Fruit fly (Drosophila melanogaster): ENCODE data around the gene CG31523.

CG31523 gene

dm6 chr3R:4437113-4437512 lies 41.9 kb downstream of the CG31523 start, which contains the start of the genes Lipt2 and CG14650 (continued):
- peak; percentile 56 for TF ChIP-seq pho (GFP tag; optimal IDR thresholded peaks at IDR 0.05)
- no peak for TF ChIP-seq CG5180 (GFP tag; optimal IDR thresholded peaks at IDR 0.05)
- no peak for TF ChIP-seq Hr39 (optimal IDR thresholded peaks at IDR 0.05)
- 0 out of 2 replicates have a peak, but pooled peaks have one; percentile 9 for TF ChIP-seq E2f1 (GFP tag; IDR thresholded peaks at IDR 0.05)
- no peak for TF ChIP-seq Usf (GFP tag; optimal IDR thresholded peaks at IDR 0.05)
- TF ChIP-seq Ssrp (tag; optimal IDR thresholded peaks at IDR 0.05), result peak; percentile 32
- no peak for TF ChIP-seq CG8359 (GFP tag; optimal IDR thresholded peaks at IDR 0.05; ENCODE audit: borderline replicate concordance)
- no peak for TF ChIP-seq lbe (GFP tag; optimal IDR thresholded peaks at IDR 0.05)
- no peak for TF ChIP-seq hb (GFP tag; IDR thresholded peaks at IDR 0.05; ENCODE audit: partially characterized antibody)
- peak; percentile 36 for TF ChIP-seq gcm (GFP tag; optimal IDR thresholded peaks at IDR 0.05)
- TF ChIP-seq Camta (GFP tag; optimal IDR thresholded peaks at IDR 0.05), result peak; percentile 40
- peak; percentile 63 for TF ChIP-seq shn (GFP tag; optimal IDR thresholded peaks at IDR 0.05)
- TF ChIP-seq ssp (GFP tag; IDR thresholded peaks at IDR 0.05), result no peak
- TF ChIP-seq vvl (GFP tag; IDR thresholded peaks at IDR 0.05), result peak; percentile 63
- peak; percentile 68 for TF ChIP-seq jumu (GFP tag; optimal IDR thresholded peaks at IDR 0.05)
- no peak for TF ChIP-seq run (tag; optimal IDR thresholded peaks at IDR 0.05)
- TF ChIP-seq Dfd (GFP tag; optimal IDR thresholded peaks at IDR 0.05), result no peak
- TF ChIP-seq ftz-f1 (GFP tag; optimal IDR thresholded peaks at IDR 0.05), result peak; percentile 36
- peak; percentile 50 for TF ChIP-seq dmrt11E (tag; optimal IDR thresholded peaks at IDR 0.05)
- no peak for TF ChIP-seq fd102C (GFP tag; optimal IDR thresholded peaks at IDR 0.05)
- TF ChIP-seq CG12391 (tag; optimal IDR thresholded peaks at IDR 0.05), result peak; percentile 73
- peak; percentile 75 for TF ChIP-seq Xbp1 (GFP tag; optimal IDR thresholded peaks at IDR 0.05)
- TF ChIP-seq CG12219 (GFP tag; optimal IDR thresholded peaks at IDR 0.05), result no peak
- no peak for TF ChIP-seq CG6854 (GFP tag; optimal IDR thresholded peaks at IDR 0.05)
- TF ChIP-seq CG10959 (GFP tag; IDR thresholded peaks at IDR 0.05), result no peak
- TF ChIP-seq Hey (tag; optimal IDR thresholded peaks at IDR 0.05), result no peak
- no peak for TF ChIP-seq Tbp (GFP tag; optimal IDR thresholded peaks at IDR 0.05)
- TF ChIP-seq CG10209 (GFP tag; optimal IDR thresholded peaks at IDR 0.05), result peak; percentile 47
- TF ChIP-seq CG13894 (tag; optimal IDR thresholded peaks at IDR 0.05), result no peak
- TF ChIP-seq Atf6 (GFP tag; IDR thresholded peaks at IDR 0.05), result no peak; the same call in 1 of the 2 replicates
- peak; percentile 12 for TF ChIP-seq maf-S (GFP tag; optimal IDR thresholded peaks at IDR 0.05)
- TF ChIP-seq Mes4 (GFP tag; optimal IDR thresholded peaks at IDR 0.05), result peak; percentile 47
- TF ChIP-seq CG12769 (tag; optimal IDR thresholded peaks at IDR 0.05), result no peak
- no peak for TF ChIP-seq grn (GFP tag; optimal IDR thresholded peaks at IDR 0.05)
- peak; percentile 80 for TF ChIP-seq Sry-δ (GFP tag; optimal IDR thresholded peaks at IDR 0.05)
- no peak; the same call in 2 of the 3 replicates for TF ChIP-seq Optix (GFP tag; IDR thresholded peaks at IDR 0.05)
- TF ChIP-seq chn (GFP tag; optimal IDR thresholded peaks at IDR 0.05), result peak; percentile 75
- peak; percentile 42 for TF ChIP-seq CG10654 (GFP tag; optimal IDR thresholded peaks at IDR 0.05)
- no peak for TF ChIP-seq pita (GFP tag; optimal IDR thresholded peaks at IDR 0.05)
- no peak for TF ChIP-seq Hmr (GFP tag; optimal IDR thresholded peaks at IDR 0.05)
- TF ChIP-seq Hand (GFP tag; optimal IDR thresholded peaks at IDR 0.05), result no peak
- peak; percentile 27 for TF ChIP-seq CG16863 (GFP tag; optimal IDR thresholded peaks at IDR 0.05)
- no peak for TF ChIP-seq CG3065 (GFP tag; optimal IDR thresholded peaks at IDR 0.05)
- TF ChIP-seq ash1 (GFP tag; optimal IDR thresholded peaks at IDR 0.05), result no peak
- peak; percentile 48 for TF ChIP-seq Nf-YC (tag; optimal IDR thresholded peaks at IDR 0.05)
- peak; percentile 1 for TF ChIP-seq CG17912 (GFP tag; optimal IDR thresholded peaks at IDR 0.05)
- TF ChIP-seq p53 (GFP tag; optimal IDR thresholded peaks at IDR 0.05), result peak; percentile 8
- TF ChIP-seq CG6791 (GFP tag; IDR thresholded peaks at IDR 0.05; ENCODE audit: partially characterized antibody), result peak; percentile 49; the same call in 1 of the 3 replicates
- peak; percentile 9; the same call in 1 of the 2 replicates for TF ChIP-seq CG10366 (GFP tag; IDR thresholded peaks at IDR 0.05)
- TF ChIP-seq z (GFP tag; IDR thresholded peaks at IDR 0.05), result no peak
- peak; percentile 65 for TF ChIP-seq amos (GFP tag; IDR thresholded peaks at IDR 0.05; ENCODE audit: partially characterized antibody)
